Fruit fly (Drosophila melanogaster): ENCODE results near the gene CG12268.

The CG12268 gene

dm6 chr3R:23969449-23969848 lies 21.2 kb upstream of the CG12268 start (continued):
- no peak for TF ChIP-seq Bdp1 (GFP tag; optimal IDR thresholded peaks at IDR 0.05)
- TF ChIP-seq chif (GFP tag; optimal IDR thresholded peaks at IDR 0.05): no peak
- no peak for TF ChIP-seq CG14860 (GFP tag; IDR thresholded peaks at IDR 0.05; ENCODE audit: partially characterized antibody)
- no peak for TF ChIP-seq tio (GFP tag; optimal IDR thresholded peaks at IDR 0.05)
- TF ChIP-seq gem (tag; optimal IDR thresholded peaks at IDR 0.05): peak; percentile 77
- no peak for TF ChIP-seq NC2α (GFP tag; optimal IDR thresholded peaks at IDR 0.05)
- TF ChIP-seq CG6175 (GFP tag; IDR thresholded peaks at IDR 0.05): no peak
- no peak for TF ChIP-seq eyg (GFP tag; optimal IDR thresholded peaks at IDR 0.05)
- peak; percentile 51 for TF ChIP-seq stc (GFP tag; IDR thresholded peaks at IDR 0.05)
- 0 out of 2 replicates have a peak, but pooled peaks have one; percentile 25 for TF ChIP-seq E2f1 (GFP tag; IDR thresholded peaks at IDR 0.05)
- TF ChIP-seq ase (GFP tag; IDR thresholded peaks at IDR 0.05): peak; percentile 58; the same call in 1 of the 3 replicates
- peak; percentile 21 for TF ChIP-seq run (tag; optimal IDR thresholded peaks at IDR 0.05)
- TF ChIP-seq phol (tag; optimal IDR thresholded peaks at IDR 0.05): peak; percentile 55
- peak; percentile 60 for TF ChIP-seq CG9932 (GFP tag; IDR thresholded peaks at IDR 0.05)
- TF ChIP-seq toy (GFP tag; IDR thresholded peaks at IDR 0.05): no peak
- no peak for TF ChIP-seq CG2202 (tag; optimal IDR thresholded peaks at IDR 0.05)
- no peak for TF ChIP-seq CG1832 (GFP tag; optimal IDR thresholded peaks at IDR 0.05)
- no peak for TF ChIP-seq CG7372 (GFP tag; IDR thresholded peaks at IDR 0.05)
- no peak for TF ChIP-seq NC2β (GFP tag; optimal IDR thresholded peaks at IDR 0.05)
- peak; percentile 52; the same call in 2 of the 3 replicates for TF ChIP-seq CG7357 (GFP tag; IDR thresholded peaks at IDR 0.05)
- peak; percentile 2 for TF ChIP-seq CG14710 (tag; optimal IDR thresholded peaks at IDR 0.05)
- no peak for TF ChIP-seq Camta (GFP tag; optimal IDR thresholded peaks at IDR 0.05)
- no peak for TF ChIP-seq CG9609 (GFP tag; optimal IDR thresholded peaks at IDR 0.05)
- peak; percentile 65; the same call in 1 of the 3 replicates for TF ChIP-seq CG11695 (GFP tag; IDR thresholded peaks at IDR 0.05)
- no peak for TF ChIP-seq pita (GFP tag; optimal IDR thresholded peaks at IDR 0.05)
- no peak for TF ChIP-seq inv (GFP tag; IDR thresholded peaks at IDR 0.05; ENCODE audit: partially characterized antibody)
- TF ChIP-seq HLH3B (GFP tag; IDR thresholded peaks at IDR 0.05): peak; percentile 63
- no peak for TF ChIP-seq Hey (tag; optimal IDR thresholded peaks at IDR 0.05)
- peak; percentile 42; the same call in 1 of the 2 replicates for TF ChIP-seq CG17328 (GFP tag; IDR thresholded peaks at IDR 0.05)
- TF ChIP-seq CG7745 (tag; optimal IDR thresholded peaks at IDR 0.05): no peak
- TF ChIP-seq bbx (GFP tag; IDR thresholded peaks at IDR 0.05; ENCODE audit: partially characterized antibody): no peak
- no peak for TF ChIP-seq CG13123 (GFP tag; optimal IDR thresholded peaks at IDR 0.05)
- TF ChIP-seq Atf-2 (GFP tag; optimal IDR thresholded peaks at IDR 0.05): no peak
- peak; percentile 29 for TF ChIP-seq Dek (tag; optimal IDR thresholded peaks at IDR 0.05)
- peak; percentile 49 for TF ChIP-seq CG18262 (tag; optimal IDR thresholded peaks at IDR 0.05)
- TF ChIP-seq CG16863 (GFP tag; optimal IDR thresholded peaks at IDR 0.05): no peak
- TF ChIP-seq Dll (GFP tag; IDR thresholded peaks at IDR 0.05; ENCODE audit: partially characterized antibody): no peak
- no peak for TF ChIP-seq CG11560 (tag; IDR thresholded peaks at IDR 0.05)
- TF ChIP-seq cas (GFP tag; IDR thresholded peaks at IDR 0.05): 0 out of 2 replicates have a peak, but pooled peaks have one; percentile 39
- peak; percentile 50 for TF ChIP-seq ssp (GFP tag; IDR thresholded peaks at IDR 0.05)
- TF ChIP-seq tgo (GFP tag; IDR thresholded peaks at IDR 0.05): peak; percentile 76
- TF ChIP-seq jumu (GFP tag; optimal IDR thresholded peaks at IDR 0.05): no peak
- TF ChIP-seq CG30020 (tag; optimal IDR thresholded peaks at IDR 0.05): no peak
- TF ChIP-seq Dad (GFP tag; optimal IDR thresholded peaks at IDR 0.05): no peak
- TF ChIP-seq eve (GFP tag; optimal IDR thresholded peaks at IDR 0.05): no peak
- no peak for TF ChIP-seq CG10462 (GFP tag; optimal IDR thresholded peaks at IDR 0.05)
- peak; percentile 50 for TF ChIP-seq CG12391 (tag; optimal IDR thresholded peaks at IDR 0.05)
- TF ChIP-seq CG2129 (GFP tag; IDR thresholded peaks at IDR 0.05; ENCODE audit: partially characterized antibody): no peak
- TF ChIP-seq CG4404 (GFP tag; IDR thresholded peaks at IDR 0.05): no peak
- TF ChIP-seq CG42726 (GFP tag; IDR thresholded peaks at IDR 0.05; ENCODE audit: partially characterized antibody): no peak
- no peak for TF ChIP-seq CG7928 (GFP tag; optimal IDR thresholded peaks at IDR 0.05)
- 0 out of 3 replicates have a peak, but pooled peaks have one; percentile 52 for TF ChIP-seq ci (GFP tag; IDR thresholded peaks at IDR 0.05)

All from whole organism, embryonic.